Fruit fly (Drosophila melanogaster) whole organism, embryonic: Measurements from ENCODE around the gene AhcyL1.
A peak's percentile ranks its signal among the peaks of the same experiment; 100 is the strongest.

ENCODE experiments used
- Antp ChIP-seq: fragments of 200-800 bp; sonication (Bioruptor generic); optimal IDR thresholded peaks from 3 replicates; lab custom pipeline; 2016; ENCODE audit warnings: missing biosample characterization, missing genetic modification characterization
- Atf-2 ChIP-seq: fragments of 200-800 bp; sonication (Bioruptor generic); optimal IDR thresholded peaks from 2 replicates; lab custom pipeline; 2016; ENCODE audit warnings: missing biosample characterization, missing genetic modification characterization
- BtbVII ChIP-seq: fragments of 200-800 bp; sonication (Bioruptor generic); optimal IDR thresholded peaks from 3 replicates; lab custom pipeline; 2017; ENCODE audit warnings: missing biosample characterization, mild to moderate bottlenecking, missing genetic modification characterization
- CG10209 ChIP-seq: fragments of 200-800 bp; sonication (Bioruptor generic); optimal IDR thresholded peaks from 3 replicates; lab custom pipeline; 2017; ENCODE audit warnings: missing biosample characterization, mild to moderate bottlenecking, missing genetic modification characterization, missing genetic modification reagents
- CG10267 ChIP-seq: fragments of 200-800 bp; sonication (Bioruptor generic); optimal IDR thresholded peaks from 2 replicates; lab custom pipeline; 2018; ENCODE audit warnings: missing biosample characterization, mild to moderate bottlenecking, missing genetic modification characterization, moderate library complexity
- CG10462 ChIP-seq: fragments of 200-800 bp; sonication (Bioruptor generic); optimal IDR thresholded peaks from 2 replicates; lab custom pipeline; 2016; ENCODE audit warnings: missing biosample characterization, missing genetic modification characterization
- CG12236 ChIP-seq: fragments of 200-800 bp; sonication (Bioruptor generic); optimal IDR thresholded peaks from 2 replicates; lab custom pipeline; 2016; ENCODE audit warnings: missing biosample characterization, missing genetic modification characterization
- CG12769 ChIP-seq: fragments of 200-800 bp; sonication (Bioruptor generic); optimal IDR thresholded peaks from 2 replicates; lab custom pipeline; 2019; ENCODE audit warnings: missing biosample characterization, mild to moderate bottlenecking, missing genetic modification characterization, moderate library complexity
- CG14667 ChIP-seq: fragments of 200-800 bp; sonication (Bioruptor generic); IDR thresholded peaks from 2 replicates; pipeline ENCODE4 v1.3.6; 2022; ENCODE audit warnings: missing biosample characterization, missing genetic modification characterization
- CG1529 ChIP-seq: fragments of 200-800 bp; sonication (Bioruptor generic); optimal IDR thresholded peaks from 3 replicates; lab custom pipeline; 2018; ENCODE audit warnings: missing biosample characterization, missing genetic modification characterization
- CG16863 ChIP-seq: fragments of 200-800 bp; sonication (Bioruptor generic); optimal IDR thresholded peaks from 3 replicates; lab custom pipeline; 2016; ENCODE audit warnings: missing biosample characterization, missing genetic modification characterization
- CG18011 ChIP-seq: fragments of 200-800 bp; sonication (Bioruptor generic); optimal IDR thresholded peaks from 2 replicates; lab custom pipeline; 2017; ENCODE audit warnings: missing biosample characterization, missing genetic modification characterization, mild to moderate bottlenecking, moderate library complexity, missing genotype
- CG3847 ChIP-seq: fragments of 200-800 bp; sonication (Bioruptor generic); IDR thresholded peaks from 2 replicates; pipeline ENCODE4 v1.3.6; 2022; ENCODE audit warnings: missing biosample characterization, missing genetic modification characterization
- CG4328 ChIP-seq: fragments of 200-800 bp; sonication (Bioruptor generic); optimal IDR thresholded peaks from 3 replicates; lab custom pipeline; 2017; ENCODE audit warnings: missing biosample characterization, missing genetic modification reagents, missing genetic modification characterization
- CG4730 ChIP-seq: fragments of 200-800 bp; sonication (Bioruptor generic); IDR thresholded peaks from 2 replicates; pipeline ENCODE4 v1.3.6; 2022; ENCODE audit warnings: missing biosample characterization, missing genetic modification characterization
- CG7928 ChIP-seq: fragments of 200-800 bp; sonication (Bioruptor generic); optimal IDR thresholded peaks from 2 replicates; lab custom pipeline; 2017; ENCODE audit warnings: missing biosample characterization, mild to moderate bottlenecking, missing genetic modification characterization
- CG8290 ChIP-seq, 3 experiments: fragments of 200-800 bp; sonication (Bioruptor generic); optimal IDR thresholded peaks; 2 replicates each; lab custom pipeline; 2016 to 2019; ENCODE audit warnings: missing biosample characterization in 3 of 3, missing genetic modification characterization in 3 of 3, mild to moderate bottlenecking in 2 of 3, moderate library complexity in 1 of 3
- CG8765 ChIP-seq: fragments of 200-800 bp; sonication (Bioruptor generic); IDR thresholded peaks from 2 replicates; pipeline ENCODE4 v1.3.6; 2022; ENCODE audit warnings: missing biosample characterization, missing genetic modification characterization
- CG9932 ChIP-seq: fragments of 200-800 bp; sonication (Bioruptor generic); IDR thresholded peaks from 2 replicates; pipeline ENCODE4 v1.3.6; 2022; ENCODE audit warnings: missing biosample characterization, missing genetic modification characterization
- CTCF ChIP-seq: fragments of 200-800 bp; sonication (Bioruptor generic); optimal IDR thresholded peaks from 2 replicates; lab custom pipeline; 2017; ENCODE audit warnings: missing biosample characterization, mild to moderate bottlenecking, missing genetic modification characterization, moderate library complexity
- ERR ChIP-seq: fragments of 200-800 bp; sonication (Bioruptor generic); optimal IDR thresholded peaks from 2 replicates; lab custom pipeline; 2016; ENCODE audit warnings: missing biosample characterization, missing genetic modification characterization
- Elba2 ChIP-seq: fragments of 200-800 bp; sonication (Bioruptor generic); optimal IDR thresholded peaks from 3 replicates; lab custom pipeline; 2016; ENCODE audit warnings: missing biosample characterization, missing genetic modification characterization
- Gsc ChIP-seq: fragments of 200-800 bp; sonication (Bioruptor generic); IDR thresholded peaks from 2 replicates; pipeline ENCODE4 v1.3.6; 2022; ENCODE audit warnings: missing biosample characterization, missing genetic modification characterization
- HLH3B ChIP-seq: fragments of 200-800 bp; sonication (Bioruptor generic); IDR thresholded peaks from 2 replicates; pipeline ENCODE4 v1.3.6; 2022; ENCODE audit warnings: missing biosample characterization, missing genetic modification characterization
- Hmx ChIP-seq: fragments of 200-800 bp; sonication (Bioruptor generic); optimal IDR thresholded peaks from 2 replicates; lab custom pipeline; 2016; ENCODE audit warnings: missing biosample characterization, missing genetic modification characterization
- Med ChIP-seq: fragments of 200-800 bp; sonication (Bioruptor generic); peaks from one replicate; lab custom pipeline; 2016; ENCODE audit warnings: missing biosample characterization, missing genetic modification characterization, mild to moderate bottlenecking, inconsistent platforms, moderate library complexity
- Rfx ChIP-seq: fragments of 200-800 bp; sonication (Bioruptor generic); IDR thresholded peaks from 2 replicates; pipeline ENCODE4 v1.3.6; 2022; ENCODE audit warnings: missing biosample characterization, missing genetic modification characterization
- Sox102F ChIP-seq: fragments of 200-800 bp; sonication (Bioruptor generic); optimal IDR thresholded peaks from 2 replicates; lab custom pipeline; 2018; ENCODE audit warnings: missing biosample characterization, mild to moderate bottlenecking, missing genetic modification characterization, moderate library complexity
- Spps ChIP-seq: fragments of 200-800 bp; sonication (Bioruptor generic); optimal IDR thresholded peaks from 2 replicates; lab custom pipeline; 2018; ENCODE audit warnings: missing biosample characterization, mild to moderate bottlenecking, missing genetic modification characterization
- YL-1 ChIP-seq: fragments of 200-800 bp; sonication (Bioruptor generic); optimal IDR thresholded peaks from 3 replicates; lab custom pipeline; 2017; ENCODE audit warnings: missing biosample characterization, mild to moderate bottlenecking, missing genetic modification characterization
- br ChIP-seq: fragments of >200 bp; optimal IDR thresholded peaks from 2 replicates; lab custom pipeline; 2017
- dan ChIP-seq: fragments of 200-800 bp; sonication (Bioruptor generic); IDR thresholded peaks from 2 replicates; pipeline ENCODE4 v1.3.6; 2022; ENCODE audit warnings: missing biosample characterization, missing genetic modification characterization
- en ChIP-seq: fragments of 200-800 bp; sonication (Bioruptor generic); optimal IDR thresholded peaks from 2 replicates; lab custom pipeline; 2016; ENCODE audit warnings: missing biosample characterization, missing genetic modification characterization
- eyg ChIP-seq: fragments of 200-800 bp; sonication (Bioruptor generic); optimal IDR thresholded peaks from 3 replicates; lab custom pipeline; 2016; ENCODE audit warnings: missing biosample characterization, missing genetic modification characterization
- grn ChIP-seq: fragments of 200-800 bp; sonication (Bioruptor generic); optimal IDR thresholded peaks from 3 replicates; lab custom pipeline; 2017; ENCODE audit warnings: missing biosample characterization, missing genetic modification characterization
- gsb ChIP-seq: fragments of 200-800 bp; sonication (Bioruptor generic); IDR thresholded peaks from 2 replicates; pipeline ENCODE4 v1.3.6; 2022; ENCODE audit warnings: missing biosample characterization, missing genetic modification characterization
- kah ChIP-seq: fragments of 200-800 bp; sonication (Bioruptor generic); optimal IDR thresholded peaks from 2 replicates; lab custom pipeline; 2018; ENCODE audit warnings: missing biosample characterization, mild to moderate bottlenecking, missing genetic modification characterization
- kay ChIP-seq: fragments of 200-800 bp; sonication (Bioruptor generic); optimal IDR thresholded peaks from 2 replicates; lab custom pipeline; 2016; ENCODE audit warnings: missing biosample characterization, missing genetic modification characterization
- lbe ChIP-seq: fragments of 200-800 bp; sonication (Bioruptor generic); optimal IDR thresholded peaks from 2 replicates; lab custom pipeline; 2016; ENCODE audit warnings: missing biosample characterization, mild to moderate bottlenecking, missing genetic modification characterization
- mirr ChIP-seq: fragments of 200-800 bp; sonication (Bioruptor generic); optimal IDR thresholded peaks from 3 replicates; lab custom pipeline; 2018; ENCODE audit warnings: missing biosample characterization, mild to moderate bottlenecking, missing genetic modification characterization
- pnt ChIP-seq: fragments of 200-800 bp; sonication (Bioruptor generic); optimal IDR thresholded peaks from 3 replicates; lab custom pipeline; 2016; ENCODE audit warnings: missing biosample characterization, missing genetic modification characterization
- pros ChIP-seq: fragments of 200-800 bp; sonication (Bioruptor generic); optimal IDR thresholded peaks from 3 replicates; lab custom pipeline; 2019; ENCODE audit warnings: missing biosample characterization, mild to moderate bottlenecking, missing genetic modification characterization, moderate library complexity
- so ChIP-seq: fragments of 200-800 bp; sonication (Bioruptor generic); IDR thresholded peaks from 3 replicates; pipeline ENCODE4 v1.3.6; 2022; ENCODE audit warnings: missing biosample characterization, missing genetic modification characterization
- tio ChIP-seq: fragments of 200-800 bp; sonication (Bioruptor generic); optimal IDR thresholded peaks from 2 replicates; lab custom pipeline; 2017; ENCODE audit warnings: missing biosample characterization, missing genetic modification characterization, inconsistent platforms
- tna ChIP-seq: fragments of 200-800 bp; sonication (Bioruptor generic); IDR thresholded peaks from 2 replicates; pipeline ENCODE4 v1.3.6; 2022; ENCODE audit warnings: missing biosample characterization, missing genetic modification characterization; ENCODE audit not compliant: partially characterized antibody
- toy ChIP-seq: fragments of 200-800 bp; sonication (Bioruptor generic); IDR thresholded peaks from 2 replicates; pipeline ENCODE4 v1.3.6; 2022; ENCODE audit warnings: missing biosample characterization, missing genetic modification characterization
- trh ChIP-seq: fragments of 200-800 bp; sonication (Bioruptor generic); optimal IDR thresholded peaks from 2 replicates; lab custom pipeline; 2016; ENCODE audit warnings: missing biosample characterization, missing genetic modification characterization
- twi ChIP-seq: fragments of 200-800 bp; optimal IDR thresholded peaks from 2 replicates; lab custom pipeline; 2019; ENCODE audit warnings: missing biosample characterization, mild to moderate bottlenecking, missing genetic modification characterization, moderate library complexity
- unc-4 ChIP-seq: fragments of 200-800 bp; sonication (Bioruptor generic); IDR thresholded peaks from 2 replicates; pipeline ENCODE4 v1.3.6; 2022; ENCODE audit warnings: missing biosample characterization, missing genetic modification characterization; ENCODE audit not compliant: partially characterized antibody
- usp ChIP-seq: fragments of >200 bp; optimal IDR thresholded peaks from 2 replicates; lab custom pipeline; 2017; ENCODE audit warnings: missing biosample characterization, missing genetic modification characterization

Gene AhcyL1

dm6 chr3L:2766269-2767088 is 5.6 kb downstream of the AhcyL1 start, which contains the start of the genes Mrtf and Non2 (continued):
- TF ChIP-seq kay (peak; percentile 24), CG9932 (GFP tag; lab: Robert Waterston, UW) (peak; percentile 77), dan (no peak), CG12236 (GFP tag; lab: Kevin White, UChicago) (no peak), Gsc (GFP tag; lab: Robert Waterston, UW) (no peak), en (GFP tag; lab: Kevin White, UChicago) (no peak), gsb (GFP tag; lab: Robert Waterston, UW) (0 out of 2 replicates have a peak, but pooled peaks have one; percentile 16), CG12769 (tag; lab: Kevin White, UChicago) (no peak), eyg (GFP tag; lab: Kevin White, UChicago) (peak; percentile 11), trh (no peak), Hmx (peak; percentile 33), so (GFP tag; lab: Robert Waterston, UW) (no peak), CTCF (GFP tag; lab: Kevin White, UChicago) (peak; percentile 19), CG8290 (GFP tag; optimal IDR thresholded peaks at IDR 0.05; lab: Kevin White, UChicago) (no peak), CG8290 (tag; optimal IDR thresholded peaks at IDR 0.05; lab: Kevin White, UChicago) (peak in 1 of 2 experiments; percentile 28), CG3847 (GFP tag; lab: Robert Waterston, UW) (peak; percentile 57; the same call in 1 of the 2 replicates), CG10267 (tag; lab: Kevin White, UChicago) (peak; percentile 55), pnt (GFP tag; lab: Kevin White, UChicago) (peak; percentile 55), Rfx (GFP tag; lab: Robert Waterston, UW) (peak; percentile 69), BtbVII (no peak), Med (GFP tag; lab: Kevin White, UChicago) (peak; percentile 90), Elba2 (GFP tag; lab: Kevin White, UChicago) (no peak), mirr (no peak), ERR (GFP tag; lab: Kevin White, UChicago) (no peak), CG1529 (GFP tag; lab: Kevin White, UChicago) (peak; percentile 3), unc-4 (GFP tag; lab: Robert Waterston, UW) (peak; percentile 72), CG14667 (GFP tag; lab: Robert Waterston, UW) (no peak), Sox102F (GFP tag; lab: Kevin White, UChicago) (peak; percentile 41), CG7928 (no peak), br (lab: Kevin White, UChicago) (no peak), CG18011 (GFP tag; lab: Kevin White, UChicago) (peak; percentile 14), kah (no peak), lbe (peak; percentile 24), CG10209 (GFP tag; lab: Kevin White, UChicago) (peak; percentile 37), tio (GFP tag; lab: Kevin White, UChicago) (no peak), grn (GFP tag; lab: Kevin White, UChicago) (no peak), Antp (GFP tag; lab: Kevin White, UChicago) (peak; percentile 61), Spps (peak; percentile 1), HLH3B (GFP tag; lab: Robert Waterston, UW) (peak; percentile 40; the same call in 1 of the 2 replicates), CG8765 (GFP tag; lab: Robert Waterston, UW) (no peak), CG10462 (peak; percentile 29), Atf-2 (GFP tag; lab: Kevin White, UChicago) (peak; percentile 52), toy (GFP tag; lab: Robert Waterston, UW) (no peak; the same call in 1 of the 2 replicates), YL-1 (GFP tag; lab: Kevin White, UChicago) (no peak), CG4328 (GFP tag; lab: Kevin White, UChicago) (peak; percentile 35), CG4730 (0 out of 2 replicates have a peak, but pooled peaks have one; percentile 17), pros (GFP tag; lab: Kevin White, UChicago) (no peak), tna (GFP tag; lab: Robert Waterston, UW) (peak; percentile 70), usp (GFP tag; lab: Kevin White, UChicago) (no peak), twi (tag; lab: Kevin White, UChicago) (peak; percentile 38), CG16863 (peak; percentile 49)
